Fruit fly (Drosophila melanogaster) whole organism, prepupa: ENCODE data around the gene CG9667.
A peak's percentile ranks its signal among the peaks of the same experiment; 100 is the strongest.

Experiments
- CG10669 ChIP-seq: fragments of 200-800 bp; sonication (Bioruptor generic); optimal IDR thresholded peaks from 3 replicates; lab custom pipeline; 2018; ENCODE audit warnings: missing biosample characterization, mild to moderate bottlenecking, missing genetic modification characterization, moderate library complexity
- CG11294 ChIP-seq: fragments of 200-800 bp; sonication (Bioruptor generic); IDR thresholded peaks from 2 replicates; pipeline ENCODE4 v1.3.6; 2022; ENCODE audit warnings: missing biosample characterization, missing genetic modification characterization
- CG15336 ChIP-seq: fragments of 200-800 bp; sonication (Bioruptor generic); IDR thresholded peaks from 2 replicates; pipeline ENCODE4 v1.3.6; 2022; ENCODE audit warnings: missing biosample characterization, missing genetic modification characterization
- CG3032 ChIP-seq: fragments of 200-800 bp; optimal IDR thresholded peaks from 2 replicates; lab custom pipeline; 2019; ENCODE audit warnings: missing biosample characterization, mild to moderate bottlenecking, missing genetic modification characterization, moderate library complexity
- CG31627 ChIP-seq: fragments of 200-800 bp; sonication (Bioruptor generic); optimal IDR thresholded peaks from 3 replicates; lab custom pipeline; 2016; ENCODE audit warnings: missing biosample characterization, missing genetic modification characterization
- CG32006 ChIP-seq: fragments of 200-800 bp; sonication (Bioruptor generic); optimal IDR thresholded peaks from 3 replicates; lab custom pipeline; 2017; ENCODE audit warnings: missing biosample characterization, mild to moderate bottlenecking, missing genetic modification characterization
- CG34406 ChIP-seq: fragments of 200-800 bp; sonication (Bioruptor generic); optimal IDR thresholded peaks from 3 replicates; lab custom pipeline; 2016; ENCODE audit warnings: missing biosample characterization, missing genetic modification characterization
- CG4318 ChIP-seq: fragments of 200-800 bp; sonication (Bioruptor generic); optimal IDR thresholded peaks from 3 replicates; lab custom pipeline; 2017; ENCODE audit warnings: missing biosample characterization, mild to moderate bottlenecking, missing genetic modification characterization
- CG6163 ChIP-seq: fragments of 200-800 bp; sonication (Bioruptor generic); IDR thresholded peaks from 3 replicates; pipeline ENCODE4 v1.3.6; 2022; ENCODE audit warnings: missing biosample characterization, missing genetic modification characterization
- CG6276 ChIP-seq: fragments of 200-800 bp; sonication (Bioruptor generic); optimal IDR thresholded peaks from 2 replicates; lab custom pipeline; 2017; ENCODE audit warnings: missing biosample characterization, mild to moderate bottlenecking, missing genetic modification characterization
- CG6792 ChIP-seq: fragments of 200-800 bp; sonication (Bioruptor generic); optimal IDR thresholded peaks from 3 replicates; lab custom pipeline; 2016; ENCODE audit warnings: missing biosample characterization, missing genetic modification characterization
- CG6808 ChIP-seq: fragments of 200-800 bp; sonication (Bioruptor generic); optimal IDR thresholded peaks from 3 replicates; lab custom pipeline; 2017; ENCODE audit warnings: missing biosample characterization, missing genetic modification characterization, mild to moderate bottlenecking, moderate library complexity, missing genetic modification reagents
- CG6854 ChIP-seq: fragments of 200-800 bp; sonication (Bioruptor generic); optimal IDR thresholded peaks from 2 replicates; lab custom pipeline; 2017; ENCODE audit warnings: missing biosample characterization, mild to moderate bottlenecking, missing genetic modification characterization
- CG7368 ChIP-seq: fragments of 200-800 bp; sonication (Bioruptor generic); optimal IDR thresholded peaks from 3 replicates; lab custom pipeline; 2016; ENCODE audit warnings: missing biosample characterization, missing genetic modification characterization
- CG8119 ChIP-seq: fragments of 200-800 bp; sonication (Bioruptor generic); IDR thresholded peaks from 3 replicates; pipeline ENCODE4 v1.3.6; 2022; ENCODE audit warnings: missing biosample characterization, missing genetic modification characterization
- CG8319 ChIP-seq: fragments of 200-800 bp; sonication (Bioruptor generic); optimal IDR thresholded peaks from 3 replicates; lab custom pipeline; 2016; ENCODE audit warnings: missing biosample characterization, missing genetic modification characterization
- CG9139 ChIP-seq: fragments of 200-800 bp; sonication (Bioruptor generic); optimal IDR thresholded peaks from 3 replicates; lab custom pipeline; 2017; ENCODE audit warnings: missing biosample characterization, mild to moderate bottlenecking, missing genetic modification characterization
- Eip75B ChIP-seq: fragments of 200-800 bp; sonication (Bioruptor generic); optimal IDR thresholded peaks from 3 replicates; lab custom pipeline; 2016; ENCODE audit warnings: missing biosample characterization, missing genetic modification characterization
- Eip93F ChIP-seq: fragments of 200-800 bp; sonication (Bioruptor generic); optimal IDR thresholded peaks from 2 replicates; lab custom pipeline; 2016; ENCODE audit warnings: missing biosample characterization, mild to moderate bottlenecking, missing genetic modification characterization
- Gug ChIP-seq: fragments of 200-800 bp; sonication (Bioruptor generic); IDR thresholded peaks from 2 replicates; pipeline ENCODE4 v1.3.6; 2022; ENCODE audit warnings: missing biosample characterization, missing genetic modification characterization
- Hr38 ChIP-seq: sonication (Bioruptor generic); optimal IDR thresholded peaks from 2 replicates; lab custom pipeline; 2016; ENCODE audit warnings: missing biosample characterization, missing genetic modification characterization
- Hr39 ChIP-seq: fragments of 200-800 bp; sonication (Bioruptor generic); optimal IDR thresholded peaks from 2 replicates; lab custom pipeline; 2016; ENCODE audit warnings: missing biosample characterization, missing genetic modification characterization
- Hr4 ChIP-seq: fragments of 200-800 bp; sonication (Bioruptor generic); optimal IDR thresholded peaks from 3 replicates; lab custom pipeline; 2016; ENCODE audit warnings: missing biosample characterization, missing genetic modification characterization
- Lpt ChIP-seq: fragments of 200-800 bp; sonication (Bioruptor generic); optimal IDR thresholded peaks from 3 replicates; lab custom pipeline; 2016; ENCODE audit warnings: missing biosample characterization, missing genetic modification characterization
- Met ChIP-seq: fragments of 200-800 bp; sonication (Bioruptor generic); optimal IDR thresholded peaks from 3 replicates; lab custom pipeline; 2016; ENCODE audit warnings: missing biosample characterization, missing genetic modification characterization
- Smox ChIP-seq: fragments of 200-800 bp; sonication (Bioruptor generic); optimal IDR thresholded peaks from 3 replicates; lab custom pipeline; 2016; ENCODE audit warnings: missing biosample characterization, missing genetic modification characterization
- Sox14 ChIP-seq: fragments of 200-800 bp; sonication (Bioruptor generic); optimal IDR thresholded peaks from 3 replicates; lab custom pipeline; 2016; ENCODE audit warnings: missing biosample characterization, missing genetic modification characterization
- Sox15 ChIP-seq: fragments of 200-800 bp; sonication (Bioruptor generic); optimal IDR thresholded peaks from 3 replicates; lab custom pipeline; 2016; ENCODE audit warnings: missing biosample characterization, missing genetic modification characterization
- achi ChIP-seq: fragments of 200-800 bp; sonication (Bioruptor generic); optimal IDR thresholded peaks from 3 replicates; lab custom pipeline; 2016; ENCODE audit warnings: missing biosample characterization, missing genetic modification characterization
- dac ChIP-seq: fragments of 200-800 bp; sonication (Bioruptor generic); optimal IDR thresholded peaks from 2 replicates; lab custom pipeline; 2017; ENCODE audit warnings: missing biosample characterization, mild to moderate bottlenecking, missing genetic modification characterization
- dsx ChIP-seq: fragments of 200-800 bp; optimal IDR thresholded peaks from 3 replicates; lab custom pipeline; 2019; ENCODE audit warnings: missing biosample characterization, mild to moderate bottlenecking, missing genetic modification characterization, moderate library complexity; ENCODE audit not compliant: poor library complexity, severe bottlenecking
- eg ChIP-seq: fragments of 200-800 bp; sonication (Bioruptor generic); IDR thresholded peaks from 3 replicates; pipeline ENCODE4 v1.3.6; 2022; ENCODE audit warnings: missing biosample characterization, missing genetic modification characterization
- fd59A ChIP-seq: fragments of 200-800 bp; sonication (Bioruptor generic); optimal IDR thresholded peaks from 2 replicates; lab custom pipeline; 2017; ENCODE audit warnings: missing biosample characterization, mild to moderate bottlenecking, missing genetic modification characterization, missing genetic modification reagents
- lz ChIP-seq: fragments of 200-800 bp; sonication (Bioruptor generic); optimal IDR thresholded peaks from 3 replicates; lab custom pipeline; 2016; ENCODE audit warnings: missing biosample characterization, missing genetic modification characterization
- net ChIP-seq: fragments of 200-800 bp; sonication (Bioruptor generic); optimal IDR thresholded peaks from 3 replicates; lab custom pipeline; 2016; ENCODE audit warnings: missing biosample characterization, missing genetic modification characterization
- pdm3 ChIP-seq: fragments of 200-800 bp; sonication (Bioruptor generic); optimal IDR thresholded peaks from 3 replicates; lab custom pipeline; 2016; ENCODE audit warnings: missing biosample characterization, missing genetic modification characterization
- salr ChIP-seq, 2 experiments: fragments of 200-800 bp; sonication (Bioruptor generic); optimal IDR thresholded peaks; 3 replicates each; lab custom pipeline; 2016 to 2018; ENCODE audit warnings: missing biosample characterization in 2 of 2, missing genetic modification characterization in 2 of 2, mild to moderate bottlenecking in 1 of 2
- spab ChIP-seq: fragments of 200-800 bp; sonication (Bioruptor generic); optimal IDR thresholded peaks from 2 replicates; lab custom pipeline; 2017; ENCODE audit warnings: missing biosample characterization, mild to moderate bottlenecking, missing genetic modification characterization, missing genetic modification reagents
- ss ChIP-seq, 2 experiments: fragments of 200-800 bp; sonication (Bioruptor generic); optimal IDR thresholded peaks; 2 replicates in 1 of 2; 3 replicates in 1 of 2; lab custom pipeline; 2017 to 2018; ENCODE audit warnings: mild to moderate bottlenecking in 2 of 2, missing biosample characterization in 2 of 2, missing genetic modification characterization in 2 of 2, moderate library complexity in 1 of 2
- svp ChIP-seq: fragments of 200-800 bp; sonication (Bioruptor generic); peaks from one replicate; lab custom pipeline; 2016; ENCODE audit warnings: missing biosample characterization, missing genetic modification characterization
- topi ChIP-seq: fragments of 200-800 bp; sonication (Bioruptor generic); optimal IDR thresholded peaks from 3 replicates; lab custom pipeline; 2016; ENCODE audit warnings: missing biosample characterization, missing genetic modification characterization
- vri ChIP-seq: fragments of 200-800 bp; sonication (Bioruptor generic); optimal IDR thresholded peaks from 3 replicates; lab custom pipeline; 2016; ENCODE audit warnings: missing biosample characterization, mild to moderate bottlenecking, missing genetic modification characterization

The CG9667 gene

DNA sequence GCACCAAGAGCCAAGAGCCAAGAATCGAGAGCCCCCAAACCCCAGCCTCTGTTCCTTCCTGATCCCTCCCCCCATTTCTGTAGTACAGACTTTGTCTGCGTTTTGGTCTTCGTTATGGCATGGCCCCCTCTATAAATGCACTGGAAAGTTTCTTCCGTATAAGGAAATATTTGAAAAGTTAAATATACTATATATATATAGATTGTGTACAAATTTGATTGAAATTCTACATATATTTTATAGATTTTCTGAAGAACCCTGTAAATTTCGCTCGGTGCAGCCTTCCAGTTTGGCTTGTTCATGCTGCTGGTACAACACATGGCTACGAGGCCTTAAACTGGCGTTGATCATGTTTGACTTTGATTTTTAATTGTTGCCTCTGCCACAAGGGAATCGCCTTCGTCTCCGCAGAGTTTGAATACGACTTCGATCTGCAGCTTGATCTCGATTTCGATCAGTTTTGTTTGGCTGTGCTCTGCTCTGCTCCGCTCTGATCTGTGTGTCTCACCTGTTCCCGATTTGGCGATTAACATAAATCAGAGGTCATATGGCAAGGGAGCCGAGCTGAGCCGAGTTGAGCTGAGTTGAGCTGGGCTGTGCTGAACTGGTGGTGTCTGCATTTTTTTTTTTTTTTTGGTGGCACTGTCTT, 27.9 kb upstream of the CG9667 start (continued):
- TF ChIP-seq pdm3 (peak; percentile 20), ss (GFP tag; optimal IDR thresholded peaks at IDR 0.05; lab: Kevin White, UChicago) (peak; percentile 54 to 67), CG31627 (GFP tag; lab: Kevin White, UChicago) (peak; percentile 28), CG4318 (GFP tag; lab: Kevin White, UChicago) (no peak), CG8119 (GFP tag; lab: Robert Waterston, UW) (peak; percentile 64), lz (GFP tag; lab: Kevin White, UChicago) (peak; percentile 41), CG8319 (peak; percentile 8), dsx (GFP tag; lab: Kevin White, UChicago) (peak; percentile 88), CG6854 (GFP tag; lab: Kevin White, UChicago) (no peak), fd59A (peak; percentile 38), CG6276 (GFP tag; lab: Kevin White, UChicago) (peak; percentile 44), dac (GFP tag; lab: Kevin White, UChicago) (no peak), vri (GFP tag; lab: Kevin White, UChicago) (peak; percentile 58), CG15336 (GFP tag; lab: Robert Waterston, UW) (peak; percentile 69), Hr39 (GFP tag; lab: Kevin White, UChicago) (peak; percentile 36), CG11294 (GFP tag; lab: Robert Waterston, UW) (peak; percentile 50; the same call in 1 of the 2 replicates), CG7368 (GFP tag; lab: Kevin White, UChicago) (peak; percentile 42), Hr38 (GFP tag; lab: Kevin White, UChicago) (no peak), Gug (GFP tag; lab: Robert Waterston, UW) (peak; percentile 26; the same call in 1 of the 2 replicates), CG6792 (GFP tag; lab: Kevin White, UChicago) (peak; percentile 65), Hr4 (GFP tag; lab: Kevin White, UChicago) (no peak), CG34406 (GFP tag; lab: Kevin White, UChicago) (peak; percentile 49), CG10669 (peak; percentile 73), eg (GFP tag; lab: Robert Waterston, UW) (peak; percentile 51; the same call in 1 of the 3 replicates), Met (peak; percentile 61), CG6163 (GFP tag; lab: Robert Waterston, UW) (peak; percentile 85), salr (GFP tag; optimal IDR thresholded peaks at IDR 0.05; lab: Kevin White, UChicago) (peak; percentile 20 to 45), svp (GFP tag; lab: Kevin White, UChicago) (peak; percentile 77), CG6808 (GFP tag; lab: Kevin White, UChicago) (peak; percentile 47), CG32006 (GFP tag; lab: Kevin White, UChicago) (peak; percentile 69), Eip75B (GFP tag; lab: Kevin White, UChicago) (peak; percentile 34), CG9139 (GFP tag; lab: Kevin White, UChicago) (peak; percentile 39), spab (GFP tag; lab: Kevin White, UChicago) (peak; percentile 61), Eip93F (peak; percentile 62), Sox15 (GFP tag; lab: Kevin White, UChicago) (no peak), achi (GFP tag; lab: Kevin White, UChicago) (peak; percentile 71), CG3032 (tag; lab: Kevin White, UChicago) (peak; percentile 78), net (peak; percentile 41), Sox14 (peak; percentile 39), Smox (peak; percentile 64), Lpt (GFP tag; lab: Kevin White, UChicago) (peak; percentile 16), topi (GFP tag; lab: Kevin White, UChicago) (peak; percentile 53)
